Worm (Caenorhabditis elegans) whole organism, L2 larva: ENCODE results near the gene sru-6.

Experiments used
- C34F6.9 ChIP-seq: fragments of 150-350 bp; optimal IDR thresholded peaks from 2 replicates; lab custom pipeline; 2014; ENCODE audit warnings: missing biosample characterization, missing genetic modification characterization
- F13H6.1 ChIP-seq: sonication (generic microtip); optimal IDR thresholded peaks from 2 replicates; lab custom pipeline; 2016; ENCODE audit warnings: missing genetic modification characterization, missing compliant biosample characterization
- Y55F3AM.14 ChIP-seq: fragments of 200-800 bp; sonication (Bioruptor generic); optimal IDR thresholded peaks from 2 replicates; lab custom pipeline; 2018; ENCODE audit warnings: mild to moderate bottlenecking, missing genetic modification characterization, missing compliant biosample characterization
- ZK546.5 ChIP-seq: sonication (generic microtip); optimal IDR thresholded peaks from 2 replicates; lab custom pipeline; 2017; ENCODE audit warnings: missing biosample characterization, missing genetic modification characterization
- aly-2 ChIP-seq: fragments of 150-350 bp; optimal IDR thresholded peaks from 2 replicates; lab custom pipeline; 2014; ENCODE audit warnings: missing biosample characterization, missing genetic modification characterization
- ama-1 ChIP-seq: fragments of 150-350 bp; optimal IDR thresholded peaks from 2 replicates; lab custom pipeline; 2018; ENCODE audit warnings: inconsistent platforms
- blmp-1 ChIP-seq: sonication (generic microtip); optimal IDR thresholded peaks from 2 replicates; lab custom pipeline; 2017; ENCODE audit warnings: missing genetic modification characterization, mild to moderate bottlenecking, missing compliant biosample characterization, antibody characterized with exemption, moderate library complexity; ENCODE audit not compliant: insufficient read depth
- ceh-82 ChIP-seq: fragments of 150-350 bp; optimal IDR thresholded peaks from 2 replicates; lab custom pipeline; 2014; ENCODE audit warnings: missing biosample characterization, missing genetic modification characterization
- crh-2 ChIP-seq: sonication (generic microtip); optimal IDR thresholded peaks from 2 replicates; lab custom pipeline; 2017; ENCODE audit warnings: missing biosample characterization, missing genetic modification characterization
- dmd-4 ChIP-seq: sonication (generic microtip); optimal IDR thresholded peaks from 2 replicates; lab custom pipeline; 2017; ENCODE audit warnings: missing biosample characterization, missing genetic modification characterization
- fos-1 ChIP-seq: fragments of 150-350 bp; optimal IDR thresholded peaks from 2 replicates; lab custom pipeline; 2014; ENCODE audit warnings: missing biosample characterization, missing genetic modification characterization
- gmeb-1 ChIP-seq: fragments of 150-350 bp; optimal IDR thresholded peaks from 2 replicates; lab custom pipeline; 2014; ENCODE audit warnings: missing biosample characterization, missing genetic modification characterization
- lin-11 ChIP-seq: fragments of 150-350 bp; sonication (generic microtip); optimal IDR thresholded peaks from 2 replicates; lab custom pipeline; 2014; ENCODE audit warnings: missing biosample characterization, missing genetic modification characterization, inconsistent platforms, mixed read lengths
- lin-13 ChIP-seq: fragments of 150-350 bp; optimal IDR thresholded peaks from 2 replicates; lab custom pipeline; 2014; ENCODE audit warnings: missing biosample characterization, missing genetic modification reagents, missing genetic modification characterization
- lsy-2 ChIP-seq, 2 experiments: fragments of 150-350 bp in 1 of 2; sonication (generic microtip) in 1 of 2; optimal IDR thresholded peaks; 2 replicates each; lab custom pipeline; 2014 to 2017; ENCODE audit warnings: missing biosample characterization in 2 of 2, missing genetic modification characterization in 2 of 2
- mbf-1 ChIP-seq: sonication (generic microtip); optimal IDR thresholded peaks from 2 replicates; lab custom pipeline; 2017; ENCODE audit warnings: missing biosample characterization, missing genetic modification characterization
- mdl-1 ChIP-seq, 2 experiments: fragments of 150-350 bp in 1 of 2; sonication (generic microtip) in 1 of 2; optimal IDR thresholded peaks; 2 replicates each; lab custom pipeline; 2017; ENCODE audit warnings: missing biosample characterization in 2 of 2, missing genetic modification characterization in 2 of 2
- nhr-12 ChIP-seq: fragments of 150-350 bp; optimal IDR thresholded peaks from 2 replicates; lab custom pipeline; 2014; ENCODE audit warnings: missing biosample characterization, missing genetic modification characterization
- nhr-129 ChIP-seq: fragments of 150-350 bp; optimal IDR thresholded peaks from 2 replicates; lab custom pipeline; 2014; ENCODE audit warnings: missing biosample characterization, missing genetic modification characterization
- nhr-21 ChIP-seq: fragments of 150-350 bp; optimal IDR thresholded peaks from 2 replicates; lab custom pipeline; 2014; ENCODE audit warnings: missing biosample characterization, missing genetic modification characterization
- nhr-23 ChIP-seq: fragments of 150-350 bp; optimal IDR thresholded peaks from 2 replicates; lab custom pipeline; 2014; ENCODE audit warnings: missing biosample characterization, missing genetic modification reagents, missing genetic modification characterization
- nhr-237 ChIP-seq: fragments of 150-350 bp; optimal IDR thresholded peaks from 2 replicates; lab custom pipeline; 2014; ENCODE audit warnings: missing biosample characterization, missing genetic modification characterization
- nhr-25 ChIP-seq: fragments of 150-350 bp; sonication (generic microtip); optimal IDR thresholded peaks from 3 replicates; lab custom pipeline; 2014; ENCODE audit warnings: missing biosample characterization, missing genetic modification characterization
- nhr-77 ChIP-seq: fragments of 150-350 bp; optimal IDR thresholded peaks from 2 replicates; lab custom pipeline; 2014; ENCODE audit warnings: missing biosample characterization, missing genetic modification characterization
- peb-1 ChIP-seq: fragments of 150-350 bp; optimal IDR thresholded peaks from 2 replicates; lab custom pipeline; 2014; ENCODE audit warnings: missing biosample characterization, missing genetic modification characterization
- sem-4 ChIP-seq: fragments of 150-350 bp; optimal IDR thresholded peaks from 2 replicates; lab custom pipeline; 2014; ENCODE audit warnings: missing biosample characterization, missing genetic modification reagents, missing genetic modification characterization
- skn-1 ChIP-seq: sonication (generic microtip); optimal IDR thresholded peaks from 2 replicates; lab custom pipeline; 2017; ENCODE audit warnings: missing biosample characterization, missing genetic modification characterization
- sma-3 ChIP-seq: sonication (generic microtip); optimal IDR thresholded peaks from 2 replicates; lab custom pipeline; 2016; ENCODE audit warnings: missing genetic modification reagents, missing genetic modification characterization, missing compliant biosample characterization
- sma-9 ChIP-seq, 2 experiments: fragments of 150-350 bp in 1 of 2; sonication (generic microtip) in 1 of 2; optimal IDR thresholded peaks; 2 replicates each; lab custom pipeline; 2014 to 2016; ENCODE audit warnings: missing genetic modification characterization in 2 of 2, mild to moderate bottlenecking in 1 of 2, missing biosample characterization in 1 of 2, missing compliant biosample characterization in 1 of 2, missing genetic modification reagents in 1 of 2, moderate library complexity in 1 of 2
- snpc-4 ChIP-seq: fragments of 150-350 bp; optimal IDR thresholded peaks from 2 replicates; lab custom pipeline; 2014; ENCODE audit warnings: missing biosample characterization, missing genetic modification characterization
- unc-39 ChIP-seq: fragments of 150-350 bp; optimal IDR thresholded peaks from 2 replicates; lab custom pipeline; 2014; ENCODE audit warnings: missing biosample characterization, missing genetic modification characterization
- unc-55 ChIP-seq: fragments of 150-350 bp; sonication (generic microtip); optimal IDR thresholded peaks from 3 replicates; lab custom pipeline; 2014; ENCODE audit warnings: missing biosample characterization, missing genetic modification reagents, missing genetic modification characterization
- ztf-1 ChIP-seq: fragments of 200-800 bp; sonication (Bioruptor generic); conservative IDR thresholded peaks from 2 replicates; pipeline ENCODE4 v1.3.6; 2022; ENCODE audit warnings: missing genetic modification characterization, missing compliant biosample characterization

sru-6 gene

DNA sequence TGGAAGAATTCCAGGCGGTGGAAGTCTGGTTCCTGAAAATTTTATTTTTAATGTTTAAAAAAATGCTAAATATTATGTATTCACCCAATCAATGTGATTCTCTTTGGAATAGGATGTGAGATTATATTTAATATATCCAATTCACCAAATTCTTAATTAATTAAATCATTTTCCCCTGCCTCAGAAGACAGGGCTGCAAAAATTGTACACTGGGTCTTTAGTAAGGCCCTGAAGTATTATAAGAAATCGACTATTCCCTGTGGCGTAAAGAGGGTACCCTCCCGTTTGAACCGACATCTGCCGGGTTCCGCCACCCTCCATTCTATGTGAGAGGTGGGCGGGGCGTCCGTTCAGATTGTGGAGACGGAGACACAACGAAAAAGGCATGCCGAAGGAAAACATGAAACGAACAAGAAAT lies 20.8 kb downstream of the sru-6 start (continued):
- TF ChIP-seq unc-39 (tag; lab: Kevin White, UChicago) = no peak
- TF ChIP-seq lin-11 (tag; lab: Kevin White, UChicago) = peak; percentile 70
- TF ChIP-seq unc-55 (GFP tag; lab: Kevin White, UChicago) = peak; percentile 79
- peak; percentile 1 for TF ChIP-seq nhr-77 (tag; lab: Kevin White, UChicago)
- TF ChIP-seq sem-4 (tag; lab: Kevin White, UChicago) = peak; percentile 62
- TF ChIP-seq skn-1 = no peak
- no peak for TF ChIP-seq ceh-82 (tag; lab: Kevin White, UChicago)
- TF ChIP-seq aly-2 (tag; lab: Kevin White, UChicago) = no peak
- TF ChIP-seq crh-2 (tag; lab: Kevin White, UChicago) = peak; percentile 85
- no peak for TF ChIP-seq ztf-1
- no peak for TF ChIP-seq nhr-23 (tag; lab: Kevin White, UChicago)
- TF ChIP-seq ZK546.5 (tag; lab: Kevin White, UChicago) = peak; percentile 18
- peak; percentile 86 for TF ChIP-seq nhr-21 (tag; lab: Kevin White, UChicago)
- peak; percentile 34 for TF ChIP-seq peb-1 (tag; lab: Kevin White, UChicago)
- TF ChIP-seq mbf-1 (tag; lab: Kevin White, UChicago) = no peak
- peak; percentile 81 for TF ChIP-seq nhr-25
- TF ChIP-seq C34F6.9 (tag; lab: Kevin White, UChicago) = peak; percentile 59
- peak; percentile 78 for TF ChIP-seq sma-3 (GFP tag; lab: Kevin White, UChicago)
- TF ChIP-seq gmeb-1 (tag; lab: Kevin White, UChicago) = peak; percentile 64
- no peak for TF ChIP-seq nhr-237 (tag; lab: Kevin White, UChicago)
- no peak for TF ChIP-seq dmd-4 (tag; lab: Kevin White, UChicago)
- TF ChIP-seq F13H6.1 (tag; lab: Kevin White, UChicago) = peak; percentile 74

- TF ChIP-seq nhr-12 (tag; lab: Kevin White, UChicago) (no peak), blmp-1 (tag; lab: Kevin White, UChicago) (no peak), sma-9 (GFP tag; optimal IDR thresholded peaks at IDR 0.05; lab: Kevin White, UChicago) (peak; percentile 18), sma-9 (tag; optimal IDR thresholded peaks at IDR 0.05; lab: Kevin White, UChicago) (no peak), Y55F3AM.14 (GFP tag; lab: Kevin White, UChicago) (no peak), ama-1 (lab: Kevin White, UChicago) (no peak)
Measured at ce11 chrIV:9511640-9512039, 21.2 kb downstream of the sru-6 start.

DNA sequence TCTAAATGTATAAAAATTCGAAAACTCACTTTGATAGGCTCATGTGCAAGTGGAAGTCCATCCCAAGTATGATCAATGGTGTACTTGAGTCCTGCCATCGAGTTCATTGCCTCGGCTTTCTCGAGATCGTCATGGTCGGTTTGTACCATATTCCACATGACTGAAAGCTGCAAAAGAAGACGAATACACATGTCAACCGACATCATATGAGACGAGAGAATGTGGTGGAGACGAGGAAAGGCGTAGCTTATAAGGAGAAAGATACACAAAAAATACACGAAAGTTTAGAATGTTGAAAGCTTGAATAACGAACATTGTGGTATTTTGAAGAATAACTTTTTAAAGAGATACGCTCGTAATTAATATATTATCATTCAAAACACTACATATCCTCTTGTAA lies 22.4 kb downstream of the sru-6 start, which contains the start of gene C33A12.3:
Gene C33A12.3, minus strand, starts transcription at position 167 of the 400 bp plus-strand sequence.
- TF ChIP-seq nhr-129 (peak; percentile 13), sma-3 (GFP tag; lab: Kevin White, UChicago) (no peak), aly-2 (tag; lab: Kevin White, UChicago) (no peak), nhr-77 (tag; lab: Kevin White, UChicago) (no peak)

DNA sequence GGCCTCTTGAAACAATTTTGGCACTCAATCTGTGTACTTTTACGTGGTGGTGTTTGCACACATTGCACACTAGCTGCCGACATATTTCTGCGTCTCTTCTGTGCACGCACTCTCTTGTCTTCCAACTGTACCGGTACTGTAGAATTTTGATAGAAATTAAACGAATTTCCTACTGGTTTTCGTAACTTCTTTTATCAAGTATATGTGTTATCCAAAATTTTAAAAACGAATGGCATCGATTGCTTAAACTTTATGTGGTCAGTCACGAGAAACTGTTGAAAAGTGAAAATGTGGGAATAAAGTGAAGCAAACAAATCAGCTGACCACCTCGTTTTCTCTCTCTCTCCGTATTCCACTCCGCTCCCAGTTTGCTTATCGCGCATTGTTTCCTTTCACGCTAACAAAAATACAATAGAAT lies 22.9 kb downstream of the sru-6 start:
- TF ChIP-seq peb-1 (tag; lab: Kevin White, UChicago) (no peak), blmp-1 (tag; lab: Kevin White, UChicago) (peak; percentile 94), nhr-129 (peak; percentile 73), nhr-25 (peak; percentile 58), nhr-21 (tag; lab: Kevin White, UChicago) (peak; percentile 56), gmeb-1 (tag; lab: Kevin White, UChicago) (peak; percentile 28), ceh-82 (tag; lab: Kevin White, UChicago) (no peak), F13H6.1 (tag; lab: Kevin White, UChicago) (peak; percentile 35), dmd-4 (tag; lab: Kevin White, UChicago) (no peak), sma-3 (GFP tag; lab: Kevin White, UChicago) (peak; percentile 61), C34F6.9 (tag; lab: Kevin White, UChicago) (peak; percentile 32), mdl-1 (tag; optimal IDR thresholded peaks at IDR 0.05; lab: Kevin White, UChicago) (no peak), unc-55 (GFP tag; lab: Kevin White, UChicago) (peak; percentile 44), sma-9 (GFP tag; optimal IDR thresholded peaks at IDR 0.05; lab: Kevin White, UChicago) (peak; percentile 15), sma-9 (tag; optimal IDR thresholded peaks at IDR 0.05; lab: Kevin White, UChicago) (no peak), lin-11 (tag; lab: Kevin White, UChicago) (no peak), ztf-1 (no peak), lsy-2 (tag; optimal IDR thresholded peaks at IDR 0.05; lab: Kevin White, UChicago) (peak; percentile 14 to 40), ama-1 (lab: Kevin White, UChicago) (peak; percentile 72), fos-1 (peak; percentile 41), lin-13 (peak; percentile 11), snpc-4 (tag; lab: Kevin White, UChicago) (peak; percentile 67), crh-2 (tag; lab: Kevin White, UChicago) (peak; percentile 57)
